Worm (Caenorhabditis elegans): ENCODE measurements around the gene agt-1.

The agt-1 gene

DNA sequence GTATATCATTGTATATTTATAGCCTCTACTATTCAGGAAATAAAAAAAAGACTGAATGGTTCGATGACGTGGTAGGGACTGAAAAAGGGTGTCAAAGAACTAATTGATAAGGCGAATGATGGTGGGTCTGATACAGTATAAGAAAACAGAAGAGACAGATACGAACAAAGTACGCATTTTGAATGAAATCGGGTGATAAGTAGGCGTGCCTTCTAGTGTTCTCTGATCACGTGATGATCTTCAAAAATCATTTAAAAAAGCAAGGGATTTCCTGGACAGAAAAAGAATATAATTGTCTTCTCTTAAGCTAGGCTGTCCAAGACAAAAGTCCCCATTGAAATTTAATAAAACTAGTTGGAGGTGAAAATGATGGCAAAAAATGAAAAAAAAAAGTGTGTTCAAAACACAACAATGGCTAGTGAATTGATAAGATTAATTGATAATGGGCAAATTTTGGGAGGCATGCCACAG lies 24.1 kb upstream of the agt-1 start:
- no peak for TF ChIP-seq ztf-23 (GFP tag; IDR thresholded peaks at IDR 0.05)
- no peak for TF ChIP-seq med-1 (GFP tag; optimal IDR thresholded peaks at IDR 0.05; ENCODE audit: insufficient read depth)
- no peak for TF ChIP-seq T22C8.4 (GFP tag; IDR thresholded peaks at IDR 0.05)
- TF ChIP-seq tab-1 (GFP tag; IDR thresholded peaks at IDR 0.05), result no peak
- no peak for TF ChIP-seq ztf-29 (GFP tag; IDR thresholded peaks at IDR 0.05)
- no peak for TF ChIP-seq cog-1 (tag; optimal IDR thresholded peaks at IDR 0.05)
- TF ChIP-seq ref-1 (GFP tag; conservative IDR thresholded peaks at IDR 0.05), result no peak
- TF ChIP-seq klf-2 (GFP tag; conservative IDR thresholded peaks at IDR 0.05), result no peak
- no peak for TF ChIP-seq flt-1 (GFP tag; IDR thresholded peaks at IDR 0.05)

DNA sequence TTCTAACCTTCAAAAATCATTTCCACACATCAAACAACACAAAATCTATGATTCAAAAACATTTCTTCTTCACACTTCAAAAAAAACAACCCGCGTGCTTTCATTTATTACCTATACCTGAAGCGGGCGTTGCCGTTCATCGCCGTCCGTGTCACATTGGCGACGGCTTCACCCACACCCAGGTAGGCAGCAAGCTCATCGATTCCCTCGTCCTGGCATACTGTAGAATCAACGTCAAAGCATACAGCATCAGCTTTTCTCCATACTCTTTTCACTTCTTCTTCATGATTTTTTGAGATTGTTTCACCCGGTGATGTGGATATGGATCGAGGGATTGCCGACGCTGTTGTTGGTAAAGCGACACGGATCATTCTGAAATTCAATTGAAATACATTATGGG lies 23.0 kb upstream of the agt-1 start:
- TF ChIP-seq ztf-23 (GFP tag; IDR thresholded peaks at IDR 0.05) (no peak), T22C8.4 (GFP tag; IDR thresholded peaks at IDR 0.05) (no peak), klf-2 (GFP tag; conservative IDR thresholded peaks at IDR 0.05) (no peak), tab-1 (GFP tag; IDR thresholded peaks at IDR 0.05) (no peak), med-1 (GFP tag; optimal IDR thresholded peaks at IDR 0.05; ENCODE audit: insufficient read depth) (no peak)

DNA sequence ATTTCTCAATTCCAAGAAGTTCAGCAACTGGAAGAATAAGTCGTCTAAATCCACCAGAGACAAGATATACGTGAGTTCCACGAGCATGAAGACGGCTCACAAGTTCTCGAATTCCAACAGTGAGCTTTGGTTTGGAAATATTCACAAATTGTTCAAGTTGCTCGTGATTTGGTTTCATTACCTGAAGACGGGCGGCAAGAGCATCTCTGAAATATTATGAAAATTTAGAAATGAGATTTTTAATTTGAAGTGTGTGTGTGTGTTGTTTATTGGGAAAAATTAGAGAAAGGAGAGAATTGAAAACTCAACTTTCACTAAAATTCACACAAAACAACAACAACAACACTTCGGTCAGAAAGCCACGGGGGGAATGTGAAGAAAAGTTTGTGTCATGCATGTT lies 21.6 kb upstream of the agt-1 start:
- TF ChIP-seq cog-1 (tag; optimal IDR thresholded peaks at IDR 0.05), result no peak
- no peak for TF ChIP-seq T22C8.4 (GFP tag; IDR thresholded peaks at IDR 0.05)
- no peak for TF ChIP-seq ztf-23 (GFP tag; IDR thresholded peaks at IDR 0.05)
- no peak for TF ChIP-seq klf-2 (GFP tag; conservative IDR thresholded peaks at IDR 0.05)
- TF ChIP-seq flt-1 (GFP tag; IDR thresholded peaks at IDR 0.05), result no peak
- no peak for TF ChIP-seq ref-1 (GFP tag; conservative IDR thresholded peaks at IDR 0.05)
- no peak for TF ChIP-seq tab-1 (GFP tag; IDR thresholded peaks at IDR 0.05)
- TF ChIP-seq med-1 (GFP tag; optimal IDR thresholded peaks at IDR 0.05; ENCODE audit: insufficient read depth), result no peak
- no peak for TF ChIP-seq ztf-29 (GFP tag; IDR thresholded peaks at IDR 0.05)

DNA sequence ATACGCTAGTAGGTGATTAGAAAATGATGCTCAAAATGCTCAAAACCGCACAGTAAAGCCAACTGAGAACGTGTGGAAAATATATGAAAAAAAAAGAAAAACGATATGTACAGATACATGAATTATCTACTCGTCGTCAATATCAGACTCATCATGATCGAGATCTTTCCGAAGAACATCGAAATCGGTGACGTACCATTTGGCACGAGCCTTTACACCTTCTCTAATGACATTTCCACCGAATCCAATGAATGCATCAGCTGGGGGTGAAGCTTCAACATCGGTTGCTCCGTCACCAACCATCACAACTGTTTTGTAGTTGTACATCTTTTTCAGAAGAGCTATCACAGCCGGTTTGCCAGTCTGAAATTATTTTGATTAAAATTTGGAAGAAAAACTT lies 20.0 kb upstream of the agt-1 start:
- TF ChIP-seq T22C8.4 (GFP tag; IDR thresholded peaks at IDR 0.05), result no peak
- no peak for TF ChIP-seq tab-1 (GFP tag; IDR thresholded peaks at IDR 0.05)
- TF ChIP-seq med-1 (GFP tag; optimal IDR thresholded peaks at IDR 0.05; ENCODE audit: insufficient read depth), result no peak
- TF ChIP-seq cog-1 (tag; optimal IDR thresholded peaks at IDR 0.05), result no peak
- TF ChIP-seq ztf-29 (GFP tag; IDR thresholded peaks at IDR 0.05), result no peak
- TF ChIP-seq flt-1 (GFP tag; IDR thresholded peaks at IDR 0.05), result no peak
- TF ChIP-seq ztf-23 (GFP tag; IDR thresholded peaks at IDR 0.05), result no peak
- no peak for TF ChIP-seq ref-1 (GFP tag; conservative IDR thresholded peaks at IDR 0.05)
- TF ChIP-seq klf-2 (GFP tag; conservative IDR thresholded peaks at IDR 0.05), result no peak

DNA sequence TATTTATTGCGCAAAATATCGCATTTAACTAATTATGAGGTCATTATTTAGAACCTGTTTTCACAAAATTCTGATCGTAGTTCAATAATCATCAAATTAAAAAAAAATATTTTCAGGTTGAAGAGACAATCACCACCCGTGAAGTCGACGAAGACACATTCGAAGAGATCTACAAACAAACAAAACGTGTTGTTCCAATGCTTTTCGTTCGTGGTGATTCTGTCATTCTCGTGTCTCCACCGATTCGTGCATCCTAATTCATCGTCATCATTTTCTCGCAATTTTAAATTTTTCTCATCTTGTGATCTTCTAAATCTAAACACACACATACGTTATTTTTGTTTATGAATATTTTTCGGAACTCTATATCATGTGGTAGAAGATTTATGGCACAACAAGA lies 19.6 kb upstream of the agt-1 start:
- TF ChIP-seq cog-1 (tag; optimal IDR thresholded peaks at IDR 0.05) (no peak), klf-2 (GFP tag; conservative IDR thresholded peaks at IDR 0.05) (no peak), T22C8.4 (GFP tag; IDR thresholded peaks at IDR 0.05) (no peak), ztf-23 (GFP tag; IDR thresholded peaks at IDR 0.05) (no peak), flt-1 (GFP tag; IDR thresholded peaks at IDR 0.05) (no peak), ztf-29 (GFP tag; IDR thresholded peaks at IDR 0.05) (no peak), ref-1 (GFP tag; conservative IDR thresholded peaks at IDR 0.05) (no peak), tab-1 (GFP tag; IDR thresholded peaks at IDR 0.05) (no peak)

DNA sequence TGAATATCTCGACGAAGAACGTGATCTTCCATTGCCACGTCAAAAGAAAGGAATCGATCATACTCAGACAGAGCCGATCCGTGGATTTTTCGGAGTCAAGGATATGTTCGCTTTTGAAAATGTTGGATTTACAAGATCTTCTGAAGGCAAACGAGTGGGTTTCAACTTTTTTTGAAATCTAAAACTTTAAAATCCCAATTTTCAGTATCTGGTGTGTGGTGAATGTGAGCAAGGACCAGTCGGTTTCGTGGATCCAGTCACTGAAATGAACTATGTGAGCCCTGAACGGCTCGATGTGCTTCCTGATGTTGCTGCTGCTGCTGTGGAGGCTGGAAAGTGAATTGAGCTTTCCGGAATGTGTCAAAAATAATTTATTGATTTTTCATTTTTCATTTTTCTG lies 17.7 kb upstream of the agt-1 start, which contains the start of gene lsm-3:
Gene lsm-3 (plus strand): TSS at position 301 of the 400 bp plus-strand sequence.
- TF ChIP-seq cog-1 (tag; optimal IDR thresholded peaks at IDR 0.05) (no peak), ref-1 (GFP tag; conservative IDR thresholded peaks at IDR 0.05) (no peak)

DNA sequence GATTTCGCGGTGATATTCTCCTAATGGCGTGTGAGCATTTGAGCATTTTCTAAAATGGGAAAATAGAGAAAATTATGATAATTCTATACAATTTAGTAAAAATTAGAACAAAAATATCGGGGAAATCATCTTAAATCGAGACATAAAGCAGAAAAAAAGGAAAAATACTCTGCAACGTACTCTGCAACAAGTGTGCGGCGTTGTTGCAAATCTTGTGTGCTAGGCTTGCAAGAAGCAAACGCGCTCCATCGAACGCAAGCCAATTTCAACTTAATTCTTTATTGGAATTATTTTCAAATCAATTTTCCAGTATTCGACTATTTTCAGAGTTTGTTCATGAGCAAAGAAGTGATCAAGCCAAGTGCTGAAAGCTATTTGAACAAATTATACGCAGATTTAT lies 16.8 kb upstream of the agt-1 start, which contains the start of the genes Y62E10A.20, Y62E10A.23 and mdt-9:
Gene Y62E10A.20 (minus strand): TSS at position 49 of the 400 bp plus-strand sequence.
Gene Y62E10A.23 (plus strand): TSS at position 282 of the 400 bp plus-strand sequence.
Gene mdt-9 (plus strand): TSS at position 338 of the 400 bp plus-strand sequence.
- TF ChIP-seq ztf-23 (GFP tag; IDR thresholded peaks at IDR 0.05), result peak; percentile 82; the same call in 1 of the 2 replicates
- peak; percentile 24 for TF ChIP-seq cog-1 (tag; optimal IDR thresholded peaks at IDR 0.05)
- TF ChIP-seq T22C8.4 (GFP tag; IDR thresholded peaks at IDR 0.05), result no peak
- peak; percentile 54; the same call in 1 of the 2 replicates for TF ChIP-seq tab-1 (GFP tag; IDR thresholded peaks at IDR 0.05)
- peak; percentile 79 for TF ChIP-seq ztf-29 (GFP tag; IDR thresholded peaks at IDR 0.05)
- peak; percentile 88 for TF ChIP-seq med-1 (GFP tag; optimal IDR thresholded peaks at IDR 0.05; ENCODE audit: insufficient read depth)
- peak; percentile 80 for TF ChIP-seq klf-2 (GFP tag; conservative IDR thresholded peaks at IDR 0.05)
- TF ChIP-seq ref-1 (GFP tag; conservative IDR thresholded peaks at IDR 0.05), result no peak
- peak; percentile 86 for TF ChIP-seq flt-1 (GFP tag; IDR thresholded peaks at IDR 0.05)

- TF ChIP-seq flt-1 (GFP tag; IDR thresholded peaks at IDR 0.05) (no peak), ztf-29 (GFP tag; IDR thresholded peaks at IDR 0.05) (no peak), tab-1 (GFP tag; IDR thresholded peaks at IDR 0.05) (no peak), med-1 (GFP tag; optimal IDR thresholded peaks at IDR 0.05; ENCODE audit: insufficient read depth) (no peak), T22C8.4 (GFP tag; IDR thresholded peaks at IDR 0.05) (no peak), cog-1 (tag; optimal IDR thresholded peaks at IDR 0.05) (no peak), klf-2 (GFP tag; conservative IDR thresholded peaks at IDR 0.05) (no peak), ref-1 (GFP tag; conservative IDR thresholded peaks at IDR 0.05) (no peak), ztf-23 (GFP tag; IDR thresholded peaks at IDR 0.05) (no peak)
Measured at ce11 chrIV:13383763-13384436, 14.7 kb upstream of the agt-1 start, which contains the start of gene rab-19. rab-19 (minus strand) TSS chrIV:13384386.

- no peak for TF ChIP-seq ztf-23 (GFP tag; IDR thresholded peaks at IDR 0.05)
- TF ChIP-seq ref-1 (GFP tag; conservative IDR thresholded peaks at IDR 0.05), result no peak
- TF ChIP-seq ztf-29 (GFP tag; IDR thresholded peaks at IDR 0.05), result no peak
- TF ChIP-seq med-1 (GFP tag; optimal IDR thresholded peaks at IDR 0.05; ENCODE audit: insufficient read depth), result no peak
Measured at ce11 chrIV:13381823-13382222, 12.6 kb upstream of the agt-1 start, which contains the start of gene emc-3. emc-3 (minus strand) TSS chrIV:13381923.

ce11 chrIV:13380506-13380905 lies 11.3 kb upstream of the agt-1 start:
- TF ChIP-seq flt-1 (GFP tag; IDR thresholded peaks at IDR 0.05), result no peak
- no peak for TF ChIP-seq ztf-29 (GFP tag; IDR thresholded peaks at IDR 0.05)
- no peak for TF ChIP-seq klf-2 (GFP tag; conservative IDR thresholded peaks at IDR 0.05)
- no peak for TF ChIP-seq med-1 (GFP tag; optimal IDR thresholded peaks at IDR 0.05; ENCODE audit: insufficient read depth)
- TF ChIP-seq ztf-23 (GFP tag; IDR thresholded peaks at IDR 0.05), result no peak
- TF ChIP-seq cog-1 (tag; optimal IDR thresholded peaks at IDR 0.05), result no peak

All from whole organism, midembryonic.